Fruit fly (Drosophila melanogaster) whole organism, embryonic: ENCODE results near the gene CG4074.

ENCODE experiments used
- Aef1 ChIP-seq: fragments of 200-800 bp; sonication (Bioruptor generic); IDR thresholded peaks from 3 replicates; pipeline ENCODE4 v1.3.6; 2022; ENCODE audit warnings: missing biosample characterization, missing genetic modification characterization
- CG10462 ChIP-seq: fragments of 200-800 bp; sonication (Bioruptor generic); optimal IDR thresholded peaks from 2 replicates; lab custom pipeline; 2016; ENCODE audit warnings: missing biosample characterization, missing genetic modification characterization
- CG11723 ChIP-seq: fragments of 200-800 bp; sonication (Bioruptor generic); optimal IDR thresholded peaks from 2 replicates; lab custom pipeline; 2017; ENCODE audit warnings: missing biosample characterization, mild to moderate bottlenecking, missing genetic modification characterization
- CG12236 ChIP-seq: fragments of 200-800 bp; sonication (Bioruptor generic); optimal IDR thresholded peaks from 2 replicates; lab custom pipeline; 2016; ENCODE audit warnings: missing biosample characterization, missing genetic modification characterization
- CG12942 ChIP-seq: fragments of 200-800 bp; sonication (Bioruptor generic); optimal IDR thresholded peaks from 3 replicates; lab custom pipeline; 2016; ENCODE audit warnings: missing biosample characterization, missing genetic modification characterization
- CG13123 ChIP-seq: fragments of 200-800 bp; sonication (Bioruptor generic); optimal IDR thresholded peaks from 2 replicates; lab custom pipeline; 2016; ENCODE audit warnings: missing biosample characterization, missing genetic modification characterization
- CG14667 ChIP-seq: fragments of 200-800 bp; sonication (Bioruptor generic); IDR thresholded peaks from 2 replicates; pipeline ENCODE4 v1.3.6; 2022; ENCODE audit warnings: missing biosample characterization, missing genetic modification characterization
- CG15011 ChIP-seq: fragments of 200-800 bp; sonication (Bioruptor generic); optimal IDR thresholded peaks from 3 replicates; lab custom pipeline; 2018; ENCODE audit warnings: missing biosample characterization, mild to moderate bottlenecking, missing genetic modification characterization
- CG16779 ChIP-seq: fragments of 200-800 bp; sonication (Bioruptor generic); IDR thresholded peaks from 2 replicates; pipeline ENCODE4 v1.3.6; 2022; ENCODE audit warnings: missing biosample characterization, missing genetic modification characterization
- CG17612 ChIP-seq: fragments of 200-800 bp; sonication (Bioruptor generic); IDR thresholded peaks from 2 replicates; pipeline ENCODE4 v1.3.6; 2022; ENCODE audit warnings: missing biosample characterization, missing genetic modification characterization
- CG2202 ChIP-seq: fragments of 200-800 bp; sonication (Bioruptor generic); optimal IDR thresholded peaks from 2 replicates; lab custom pipeline; 2018; ENCODE audit warnings: missing biosample characterization, mild to moderate bottlenecking, missing genetic modification characterization
- CG31365 ChIP-seq: fragments of 200-800 bp; sonication (Bioruptor generic); optimal IDR thresholded peaks from 2 replicates; lab custom pipeline; 2018; ENCODE audit warnings: missing biosample characterization, mild to moderate bottlenecking, missing genetic modification characterization
- CG6272 ChIP-seq: fragments of 200-800 bp; sonication (Bioruptor generic); IDR thresholded peaks from 2 replicates; pipeline ENCODE4 v1.3.6; 2022; ENCODE audit warnings: missing biosample characterization, missing genetic modification characterization
- CG7556 ChIP-seq: fragments of 200-800 bp; sonication (Bioruptor generic); optimal IDR thresholded peaks from 2 replicates; lab custom pipeline; 2017; ENCODE audit warnings: missing biosample characterization, mild to moderate bottlenecking, missing genetic modification characterization
- CG8281 ChIP-seq: fragments of 200-800 bp; sonication (Bioruptor generic); optimal IDR thresholded peaks from 2 replicates; lab custom pipeline; 2018; ENCODE audit warnings: missing biosample characterization, mild to moderate bottlenecking, missing genetic modification characterization, moderate library complexity
- CG8359 ChIP-seq: fragments of 200-800 bp; sonication (Bioruptor generic); optimal IDR thresholded peaks from 2 replicates; lab custom pipeline; 2017; ENCODE audit warnings: missing biosample characterization, mild to moderate bottlenecking, missing genetic modification characterization, borderline replicate concordance
- CG9437 ChIP-seq: fragments of 200-800 bp; sonication (Bioruptor generic); optimal IDR thresholded peaks from 2 replicates; lab custom pipeline; 2018; ENCODE audit warnings: missing biosample characterization, mild to moderate bottlenecking, missing genetic modification characterization
- CG9932 ChIP-seq: fragments of 200-800 bp; sonication (Bioruptor generic); IDR thresholded peaks from 2 replicates; pipeline ENCODE4 v1.3.6; 2022; ENCODE audit warnings: missing biosample characterization, missing genetic modification characterization
- Chrac-16 ChIP-seq: fragments of 200-800 bp; sonication (Bioruptor generic); optimal IDR thresholded peaks from 3 replicates; lab custom pipeline; 2016; ENCODE audit warnings: missing biosample characterization, missing genetic modification characterization
- Dbx ChIP-seq: fragments of 200-800 bp; sonication (Bioruptor generic); IDR thresholded peaks from 3 replicates; pipeline ENCODE4 v1.3.6; 2022; ENCODE audit warnings: missing biosample characterization, missing genetic modification characterization
- Dll ChIP-seq: fragments of 200-800 bp; sonication (Bioruptor generic); IDR thresholded peaks from 4 replicates; pipeline ENCODE4 v1.3.6; 2022; ENCODE audit warnings: missing biosample characterization, missing genetic modification characterization; ENCODE audit not compliant: partially characterized antibody
- Doc2 ChIP-seq: fragments of 200-800 bp; sonication (Bioruptor generic); IDR thresholded peaks from 2 replicates; pipeline ENCODE4 v1.3.6; 2022; ENCODE audit warnings: missing biosample characterization, missing genetic modification characterization
- E2f1 ChIP-seq: fragments of 200-800 bp; sonication (Bioruptor generic); IDR thresholded peaks from 2 replicates; pipeline ENCODE4 v1.3.6; 2022; ENCODE audit warnings: missing biosample characterization, missing genetic modification characterization
- E2f2 ChIP-seq: fragments of 200-800 bp; sonication (Bioruptor generic); IDR thresholded peaks from 2 replicates; pipeline ENCODE4 v1.3.6; 2022; ENCODE audit warnings: missing biosample characterization, missing genetic modification characterization
- Eip74EF ChIP-seq, 2 experiments: fragments of 200-800 bp in 1 of 2; fragments of >200 bp in 1 of 2; sonication (Bioruptor generic) in 1 of 2; optimal IDR thresholded peaks; 2 replicates each; lab custom pipeline; 2017 to 2019; ENCODE audit warnings: missing biosample characterization in 2 of 2, missing genetic modification characterization in 2 of 2, mild to moderate bottlenecking in 1 of 2, moderate library complexity in 1 of 2
- HmgZ ChIP-seq: fragments of 200-800 bp; sonication (Bioruptor generic); optimal IDR thresholded peaks from 2 replicates; lab custom pipeline; 2018; ENCODE audit warnings: missing biosample characterization, mild to moderate bottlenecking, missing genetic modification characterization
- Hmx ChIP-seq: fragments of 200-800 bp; sonication (Bioruptor generic); optimal IDR thresholded peaks from 2 replicates; lab custom pipeline; 2016; ENCODE audit warnings: missing biosample characterization, missing genetic modification characterization
- Hr39 ChIP-seq: fragments of >200 bp; optimal IDR thresholded peaks from 2 replicates; lab custom pipeline; 2017
- Hr51 ChIP-seq, 2 experiments: fragments of 200-800 bp; sonication (Bioruptor generic); optimal IDR thresholded peaks; 2 replicates in 1 of 2; 3 replicates in 1 of 2; lab custom pipeline; 2016 to 2018; ENCODE audit warnings: missing biosample characterization in 2 of 2, missing genetic modification characterization in 2 of 2, mild to moderate bottlenecking in 1 of 2, moderate library complexity in 1 of 2
- Lim3 ChIP-seq: fragments of 200-800 bp; sonication (Bioruptor generic); IDR thresholded peaks from 2 replicates; pipeline ENCODE4 v1.3.6; 2022; ENCODE audit warnings: missing biosample characterization, missing genetic modification characterization
- Mes4 ChIP-seq: fragments of 200-800 bp; sonication (Bioruptor generic); optimal IDR thresholded peaks from 2 replicates; lab custom pipeline; 2016; ENCODE audit warnings: missing biosample characterization, missing genetic modification characterization
- Sin3A ChIP-seq: fragments of >200 bp; optimal IDR thresholded peaks from 2 replicates; lab custom pipeline; 2018
- Six4 ChIP-seq: fragments of 200-800 bp; sonication (Bioruptor generic); optimal IDR thresholded peaks from 2 replicates; lab custom pipeline; 2016; ENCODE audit warnings: missing biosample characterization, missing genetic modification characterization
- Trl ChIP-seq, 3 experiments: fragments of >200 bp in 2 of 3; fragments of 200-800 bp in 1 of 3; sonication (Bioruptor generic) in 1 of 3; optimal IDR thresholded peaks; 2 replicates in 1 of 3; 3 replicates in 2 of 3; lab custom pipeline; 2016 to 2017; ENCODE audit warnings: missing biosample characterization in 1 of 3, missing genetic modification characterization in 1 of 3
- amos ChIP-seq: fragments of 200-800 bp; sonication (Bioruptor generic); IDR thresholded peaks from 2 replicates; pipeline ENCODE4 v1.3.6; 2022; ENCODE audit warnings: missing biosample characterization, missing genetic modification characterization; ENCODE audit not compliant: partially characterized antibody
- ato ChIP-seq: fragments of 200-800 bp; sonication (Bioruptor generic); IDR thresholded peaks from 2 replicates; pipeline ENCODE4 v1.3.6; 2022; ENCODE audit warnings: missing biosample characterization, missing genetic modification characterization; ENCODE audit not compliant: partially characterized antibody
- az2 ChIP-seq: fragments of 200-800 bp; sonication (Bioruptor generic); optimal IDR thresholded peaks from 3 replicates; lab custom pipeline; 2016; ENCODE audit warnings: missing biosample characterization, missing genetic modification characterization
- crc ChIP-seq: fragments of 200-800 bp; sonication (Bioruptor generic); optimal IDR thresholded peaks from 2 replicates; lab custom pipeline; 2016; ENCODE audit warnings: missing biosample characterization, missing genetic modification characterization
- dimm ChIP-seq: fragments of 200-800 bp; sonication (Bioruptor generic); IDR thresholded peaks from 2 replicates; pipeline ENCODE4 v1.3.6; 2022; ENCODE audit warnings: missing biosample characterization, missing genetic modification characterization
- gem ChIP-seq: fragments of 200-800 bp; sonication (Bioruptor generic); optimal IDR thresholded peaks from 2 replicates; lab custom pipeline; 2019; ENCODE audit warnings: missing biosample characterization, mild to moderate bottlenecking, missing genetic modification characterization, moderate library complexity
- h ChIP-seq: fragments of >200 bp; optimal IDR thresholded peaks from 2 replicates; lab custom pipeline; 2017
- hb ChIP-seq: fragments of 200-800 bp; sonication (Bioruptor generic); IDR thresholded peaks from 3 replicates; pipeline ENCODE4 v1.3.6; 2022; ENCODE audit warnings: missing biosample characterization, missing genetic modification characterization; ENCODE audit not compliant: partially characterized antibody
- hbn ChIP-seq: fragments of 200-800 bp; sonication (Bioruptor generic); IDR thresholded peaks from 2 replicates; pipeline ENCODE4 v1.3.6; 2022; ENCODE audit warnings: missing biosample characterization, missing genetic modification characterization; ENCODE audit not compliant: partially characterized antibody
- kah ChIP-seq: fragments of 200-800 bp; sonication (Bioruptor generic); optimal IDR thresholded peaks from 2 replicates; lab custom pipeline; 2018; ENCODE audit warnings: missing biosample characterization, mild to moderate bottlenecking, missing genetic modification characterization
- luna ChIP-seq: fragments of 200-800 bp; sonication (Bioruptor generic); optimal IDR thresholded peaks from 2 replicates; lab custom pipeline; 2016; ENCODE audit warnings: missing biosample characterization, missing genetic modification characterization
- maf-S ChIP-seq: fragments of 200-800 bp; sonication (Bioruptor generic); optimal IDR thresholded peaks from 2 replicates; lab custom pipeline; 2016; ENCODE audit warnings: missing biosample characterization, missing genetic modification characterization
- shn ChIP-seq: fragments of 200-800 bp; sonication (Bioruptor generic); optimal IDR thresholded peaks from 3 replicates; lab custom pipeline; 2016; ENCODE audit warnings: missing biosample characterization, missing genetic modification characterization
- z ChIP-seq: fragments of 200-800 bp; sonication (Bioruptor generic); IDR thresholded peaks from 3 replicates; pipeline ENCODE4 v1.3.6; 2022; ENCODE audit warnings: missing biosample characterization, missing genetic modification characterization
- zf30C ChIP-seq: fragments of 200-800 bp; sonication (Bioruptor generic); optimal IDR thresholded peaks from 3 replicates; lab custom pipeline; 2018; ENCODE audit warnings: missing biosample characterization, mild to moderate bottlenecking, missing genetic modification characterization

Gene CG4074

DNA sequence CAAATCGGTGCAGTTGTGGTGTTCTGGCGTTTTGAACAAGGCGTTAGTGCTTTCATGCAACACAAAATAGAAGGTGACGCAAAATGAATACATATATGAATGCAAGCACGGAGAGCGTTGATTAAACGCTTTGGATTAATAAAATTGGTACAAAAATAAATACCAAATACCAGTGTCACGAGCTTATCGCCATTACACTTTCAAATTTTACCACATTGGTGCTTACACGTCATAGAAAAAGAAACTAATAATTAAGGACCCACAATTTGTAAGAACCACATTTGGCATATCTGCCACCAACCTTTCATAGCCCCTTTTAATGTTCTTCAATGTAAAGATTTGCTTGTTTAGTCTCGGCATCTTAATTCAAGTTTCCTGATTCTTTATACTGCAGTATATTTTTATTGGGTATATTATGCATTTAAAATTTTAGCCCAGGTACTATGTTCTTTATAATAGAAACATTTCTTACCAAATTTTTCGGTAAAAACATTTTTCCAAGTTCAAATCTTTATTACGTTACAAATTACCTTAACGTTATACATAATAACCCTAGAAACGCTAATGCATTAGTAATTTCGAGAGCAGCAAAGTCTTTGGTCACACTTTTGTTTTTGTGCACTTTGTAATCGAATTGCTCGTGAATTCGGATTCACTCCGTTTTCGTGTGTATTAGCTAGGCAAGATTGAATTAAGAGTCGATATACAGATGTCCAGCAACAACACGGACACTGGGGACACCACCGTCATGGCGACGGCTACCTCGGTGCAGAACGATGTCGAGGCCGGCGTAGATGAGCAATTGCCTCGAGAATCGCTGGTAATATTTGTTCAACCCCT, 9.1 kb upstream of the CG4074 start, which contains the start of the genes Pex16 and Pex14 (continued):
- TF ChIP-seq CG12942 (GFP tag; lab: Kevin White, UChicago) (peak; percentile 65), HmgZ (tag; lab: Kevin White, UChicago) (peak; percentile 55), CG14667 (GFP tag; lab: Robert Waterston, UW) (peak; percentile 68), kah (GFP tag; lab: Kevin White, UChicago) (no peak), CG11723 (GFP tag; lab: Kevin White, UChicago) (peak; percentile 30), luna (GFP tag; lab: Kevin White, UChicago) (peak; percentile 43), CG15011 (GFP tag; lab: Kevin White, UChicago) (no peak), amos (GFP tag; lab: Robert Waterston, UW) (no peak), crc (GFP tag; lab: Kevin White, UChicago) (peak; percentile 46), az2 (GFP tag; lab: Kevin White, UChicago) (peak; percentile 76), CG7556 (GFP tag; lab: Kevin White, UChicago) (peak; percentile 51), Hmx (GFP tag; lab: Kevin White, UChicago) (no peak), Dbx (peak; percentile 65; the same call in 2 of the 3 replicates), CG16779 (GFP tag; lab: Robert Waterston, UW) (no peak), dimm (0 out of 2 replicates have a peak, but pooled peaks have one; percentile 36), Six4 (GFP tag; lab: Kevin White, UChicago) (peak; percentile 53), shn (GFP tag; lab: Kevin White, UChicago) (peak; percentile 76), hbn (no peak), CG31365 (tag; lab: Kevin White, UChicago) (peak; percentile 2), CG17612 (GFP tag; lab: Robert Waterston, UW) (no peak), CG10462 (GFP tag; lab: Kevin White, UChicago) (peak; percentile 5), CG2202 (tag; lab: Kevin White, UChicago) (no peak), CG9932 (peak; percentile 85), Mes4 (peak; percentile 64), Aef1 (GFP tag; lab: Robert Waterston, UW) (peak; percentile 67), h (lab: Kevin White, UChicago) (no peak), Dll (GFP tag; lab: Robert Waterston, UW) (no peak), hb (GFP tag; lab: Robert Waterston, UW) (no peak), CG8359 (no peak), gem (peak; percentile 77), E2f2 (GFP tag; lab: Robert Waterston, UW) (peak; percentile 41), CG6272 (peak; percentile 54; the same call in 1 of the 2 replicates), Trl (optimal IDR thresholded peaks at IDR 0.05; lab: Kevin White, UChicago) (no peak), Trl (GFP tag; optimal IDR thresholded peaks at IDR 0.05; lab: Kevin White, UChicago) (peak; percentile 78), Lim3 (GFP tag; lab: Robert Waterston, UW) (no peak), CG9437 (GFP tag; lab: Kevin White, UChicago) (peak; percentile 100), CG8281 (peak; percentile 10), Sin3A (lab: Kevin White, UChicago) (no peak), ato (no peak), CG13123 (GFP tag; lab: Kevin White, UChicago) (peak; percentile 37), Hr39 (lab: Kevin White, UChicago) (no peak), Hr51 (GFP tag; optimal IDR thresholded peaks at IDR 0.05; lab: Kevin White, UChicago) (peak in 1 of 2 experiments; percentile 70), Chrac-16 (GFP tag; lab: Kevin White, UChicago) (peak; percentile 82), maf-S (peak; percentile 72), zf30C (no peak), Eip74EF (GFP tag; optimal IDR thresholded peaks at IDR 0.05; lab: Kevin White, UChicago) (no peak), E2f1 (GFP tag; lab: Robert Waterston, UW) (peak; percentile 62; the same call in 1 of the 2 replicates), CG12236 (GFP tag; lab: Kevin White, UChicago) (peak; percentile 35), Doc2 (no peak), z (no peak)
